Worm (Caenorhabditis elegans) whole organism, early embryonic: ENCODE measurements around the gene T25F10.1.

ENCODE experiments used
- F13C5.2 ChIP-seq: sonication (generic microtip); optimal IDR thresholded peaks from 2 replicates; lab custom pipeline; 2017; ENCODE audit warnings: mild to moderate bottlenecking, missing genetic modification characterization, inconsistent platforms, missing compliant biosample characterization
- ama-1 ChIP-seq: fragments of 150-350 bp; optimal IDR thresholded peaks from 2 replicates; lab custom pipeline; 2014
- ceh-13 ChIP-seq: fragments of 200-800 bp; sonication (Bioruptor generic); optimal IDR thresholded peaks from 2 replicates; lab custom pipeline; 2018; ENCODE audit warnings: mild to moderate bottlenecking, missing genetic modification characterization, missing compliant biosample characterization
- tbx-11 ChIP-seq: fragments of 200-800 bp; sonication (Bioruptor generic); IDR thresholded peaks from 2 replicates; pipeline ENCODE4 v1.3.6; 2022; ENCODE audit warnings: missing genetic modification characterization, missing compliant biosample characterization

DNA sequence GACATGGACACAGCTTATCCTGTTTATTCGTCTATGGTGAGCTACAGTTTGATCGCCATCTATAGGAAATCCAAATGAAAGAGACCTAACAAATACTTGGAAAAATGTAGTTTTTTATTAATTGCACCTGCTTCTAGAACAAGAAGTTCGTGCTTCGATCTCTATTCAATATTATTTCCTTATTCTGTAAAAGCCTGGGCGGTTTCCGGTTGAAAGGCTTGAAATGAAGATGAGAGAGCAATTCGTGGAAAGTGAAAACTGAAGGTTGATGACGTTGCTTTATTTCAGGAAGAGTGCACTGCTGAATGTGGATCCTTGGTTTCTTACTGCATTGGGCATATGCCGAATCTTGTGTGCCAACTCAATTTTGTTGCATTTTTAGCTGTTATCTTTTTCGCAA, 12.4 kb downstream of the T25F10.1 start:
- TF ChIP-seq F13C5.2 (tag; lab: Kevin White, UChicago) (no peak), ceh-13 (GFP tag; lab: Kevin White, UChicago) (no peak), ama-1 (no peak), tbx-11 (GFP tag; lab: Robert Waterston, UW) (no peak)
